Fruit fly (Drosophila melanogaster) whole organism, embryonic: Measurements from ENCODE around the gene PEK.

Source experiments
- CG10267 ChIP-seq: fragments of 200-800 bp; sonication (Bioruptor generic); optimal IDR thresholded peaks from 2 replicates; lab custom pipeline; 2018; ENCODE audit warnings: missing biosample characterization, mild to moderate bottlenecking, missing genetic modification characterization, moderate library complexity
- CG10274 ChIP-seq: fragments of 200-800 bp; sonication (Bioruptor generic); optimal IDR thresholded peaks from 3 replicates; lab custom pipeline; 2017; ENCODE audit warnings: missing biosample characterization, mild to moderate bottlenecking, missing genetic modification characterization
- CG10654 ChIP-seq: fragments of 200-800 bp; sonication (Bioruptor generic); optimal IDR thresholded peaks from 2 replicates; lab custom pipeline; 2016; ENCODE audit warnings: missing biosample characterization, missing genetic modification characterization
- CG11504 ChIP-seq: fragments of 200-800 bp; sonication (Bioruptor generic); optimal IDR thresholded peaks from 3 replicates; lab custom pipeline; 2019; ENCODE audit warnings: missing biosample characterization, mild to moderate bottlenecking, missing genetic modification characterization, moderate library complexity
- CG12219 ChIP-seq: fragments of 200-800 bp; sonication (Bioruptor generic); optimal IDR thresholded peaks from 3 replicates; lab custom pipeline; 2018; ENCODE audit warnings: missing biosample characterization, mild to moderate bottlenecking, missing genetic modification characterization
- CG12236 ChIP-seq: fragments of 200-800 bp; sonication (Bioruptor generic); optimal IDR thresholded peaks from 2 replicates; lab custom pipeline; 2016; ENCODE audit warnings: missing biosample characterization, missing genetic modification characterization
- CG12299 ChIP-seq: fragments of 200-800 bp; sonication (Bioruptor generic); optimal IDR thresholded peaks from 2 replicates; lab custom pipeline; 2018; ENCODE audit warnings: missing biosample characterization, mild to moderate bottlenecking, missing genetic modification characterization
- CG12659 ChIP-seq: fragments of 200-800 bp; sonication (Bioruptor generic); optimal IDR thresholded peaks from 3 replicates; lab custom pipeline; 2017; ENCODE audit warnings: mild to moderate bottlenecking, missing biosample characterization, missing genetic modification reagents, missing genetic modification characterization
- CG12942 ChIP-seq: fragments of 200-800 bp; sonication (Bioruptor generic); optimal IDR thresholded peaks from 3 replicates; lab custom pipeline; 2016; ENCODE audit warnings: missing biosample characterization, missing genetic modification characterization
- CG14050 ChIP-seq: fragments of 200-800 bp; sonication (Bioruptor generic); IDR thresholded peaks from 3 replicates; pipeline ENCODE4 v1.3.6; 2022; ENCODE audit warnings: missing biosample characterization, missing genetic modification characterization
- CG15073 ChIP-seq: fragments of 200-800 bp; sonication (Bioruptor generic); optimal IDR thresholded peaks from 2 replicates; lab custom pipeline; 2016; ENCODE audit warnings: missing biosample characterization, missing genetic modification characterization
- CG2875 ChIP-seq: fragments of 200-800 bp; sonication (Bioruptor generic); optimal IDR thresholded peaks from 2 replicates; lab custom pipeline; 2017; ENCODE audit warnings: missing biosample characterization, mild to moderate bottlenecking, missing genetic modification characterization, missing genetic modification reagents
- CG3838 ChIP-seq: fragments of 200-800 bp; sonication (Bioruptor generic); optimal IDR thresholded peaks from 3 replicates; lab custom pipeline; 2016; ENCODE audit warnings: missing biosample characterization, missing genetic modification characterization
- CG4282 ChIP-seq: fragments of 200-800 bp; sonication (Bioruptor generic); optimal IDR thresholded peaks from 2 replicates; lab custom pipeline; 2016; ENCODE audit warnings: missing biosample characterization, missing genetic modification characterization
- CG4424 ChIP-seq: fragments of 200-800 bp; sonication (Bioruptor generic); optimal IDR thresholded peaks from 3 replicates; lab custom pipeline; 2016; ENCODE audit warnings: missing biosample characterization, missing genetic modification characterization
- CG4820 ChIP-seq: fragments of 200-800 bp; sonication (Bioruptor generic); optimal IDR thresholded peaks from 3 replicates; lab custom pipeline; 2016; ENCODE audit warnings: missing biosample characterization, missing genetic modification characterization
- CG6689 ChIP-seq: fragments of 200-800 bp; sonication (Bioruptor generic); IDR thresholded peaks from 2 replicates; pipeline ENCODE4 v1.3.6; 2022; ENCODE audit warnings: missing biosample characterization, missing genetic modification characterization
- CG6813 ChIP-seq: fragments of 200-800 bp; sonication (Bioruptor generic); optimal IDR thresholded peaks from 2 replicates; lab custom pipeline; 2017; ENCODE audit warnings: missing biosample characterization, missing genetic modification characterization, mild to moderate bottlenecking, moderate library complexity, missing genetic modification reagents
- CG7271 ChIP-seq: fragments of 200-800 bp; sonication (Bioruptor generic); optimal IDR thresholded peaks from 2 replicates; lab custom pipeline; 2018; ENCODE audit warnings: missing biosample characterization, mild to moderate bottlenecking, missing genetic modification characterization, moderate library complexity
- CG8089 ChIP-seq: fragments of 200-800 bp; sonication (Bioruptor generic); optimal IDR thresholded peaks from 3 replicates; lab custom pipeline; 2016; ENCODE audit warnings: missing biosample characterization, missing genetic modification characterization
- CG8359 ChIP-seq: fragments of 200-800 bp; sonication (Bioruptor generic); optimal IDR thresholded peaks from 2 replicates; lab custom pipeline; 2017; ENCODE audit warnings: missing biosample characterization, mild to moderate bottlenecking, missing genetic modification characterization, borderline replicate concordance
- CG8478 ChIP-seq: fragments of >200 bp; optimal IDR thresholded peaks from 2 replicates; lab custom pipeline; 2018
- CG8944 ChIP-seq: fragments of 200-800 bp; sonication (Bioruptor generic); optimal IDR thresholded peaks from 3 replicates; lab custom pipeline; 2016; ENCODE audit warnings: missing biosample characterization, missing genetic modification characterization
- CG9727 ChIP-seq: fragments of 200-800 bp; sonication (Bioruptor generic); optimal IDR thresholded peaks from 3 replicates; lab custom pipeline; 2017; ENCODE audit warnings: missing biosample characterization, mild to moderate bottlenecking, missing genetic modification characterization
- CG9817 ChIP-seq: fragments of 200-800 bp; sonication (Bioruptor generic); optimal IDR thresholded peaks from 2 replicates; lab custom pipeline; 2018; ENCODE audit warnings: missing biosample characterization, mild to moderate bottlenecking, missing genetic modification characterization, moderate library complexity
- CG9932 ChIP-seq: fragments of 200-800 bp; sonication (Bioruptor generic); IDR thresholded peaks from 2 replicates; pipeline ENCODE4 v1.3.6; 2022; ENCODE audit warnings: missing biosample characterization, missing genetic modification characterization
- Dad ChIP-seq: fragments of 200-800 bp; sonication (Bioruptor generic); optimal IDR thresholded peaks from 3 replicates; lab custom pipeline; 2016; ENCODE audit warnings: missing biosample characterization, missing genetic modification characterization
- Doc3 ChIP-seq: fragments of 200-800 bp; sonication (Bioruptor generic); IDR thresholded peaks from 3 replicates; pipeline ENCODE4 v1.3.6; 2022; ENCODE audit warnings: missing biosample characterization, missing genetic modification characterization; ENCODE audit not compliant: partially characterized antibody
- Gsc ChIP-seq: fragments of 200-800 bp; sonication (Bioruptor generic); IDR thresholded peaks from 2 replicates; pipeline ENCODE4 v1.3.6; 2022; ENCODE audit warnings: missing biosample characterization, missing genetic modification characterization
- Lpt ChIP-seq: fragments of >200 bp; optimal IDR thresholded peaks from 2 replicates; lab custom pipeline; 2018; ENCODE audit warnings: missing biosample characterization, missing genetic modification characterization
- Sox102F ChIP-seq: fragments of 200-800 bp; sonication (Bioruptor generic); optimal IDR thresholded peaks from 2 replicates; lab custom pipeline; 2018; ENCODE audit warnings: missing biosample characterization, mild to moderate bottlenecking, missing genetic modification characterization, moderate library complexity
- Usf ChIP-seq: fragments of 200-800 bp; sonication (Bioruptor generic); optimal IDR thresholded peaks from 2 replicates; lab custom pipeline; 2017; ENCODE audit warnings: missing genotype, missing biosample characterization, missing genetic modification characterization
- al ChIP-seq: fragments of 200-800 bp; sonication (Bioruptor generic); IDR thresholded peaks from 2 replicates; pipeline ENCODE4 v1.3.6; 2022; ENCODE audit warnings: missing biosample characterization, missing genetic modification characterization
- cad ChIP-seq: fragments of >200 bp; optimal IDR thresholded peaks from 2 replicates; lab custom pipeline; 2017; ENCODE audit warnings: missing biosample characterization, missing genetic modification characterization
- dan ChIP-seq: fragments of 200-800 bp; sonication (Bioruptor generic); IDR thresholded peaks from 2 replicates; pipeline ENCODE4 v1.3.6; 2022; ENCODE audit warnings: missing biosample characterization, missing genetic modification characterization
- danr ChIP-seq: fragments of 200-800 bp; sonication (Bioruptor generic); IDR thresholded peaks from 2 replicates; pipeline ENCODE4 v1.3.6; 2022; ENCODE audit warnings: missing biosample characterization, missing genetic modification characterization
- dpn ChIP-seq, 2 experiments: fragments of 200-800 bp; sonication (Bioruptor generic); optimal IDR thresholded peaks; 3 replicates each; lab custom pipeline; 2016; ENCODE audit warnings: missing biosample characterization in 2 of 2, missing genetic modification characterization in 2 of 2
- fd3F ChIP-seq: fragments of 200-800 bp; sonication (Bioruptor generic); optimal IDR thresholded peaks from 2 replicates; lab custom pipeline; 2018; ENCODE audit warnings: missing biosample characterization, mild to moderate bottlenecking, missing genetic modification characterization, moderate library complexity
- fru ChIP-seq: fragments of >200 bp; optimal IDR thresholded peaks from 2 replicates; lab custom pipeline; 2017
- gem ChIP-seq: fragments of 200-800 bp; sonication (Bioruptor generic); optimal IDR thresholded peaks from 2 replicates; lab custom pipeline; 2019; ENCODE audit warnings: missing biosample characterization, mild to moderate bottlenecking, missing genetic modification characterization, moderate library complexity
- gfzf ChIP-seq: fragments of 200-800 bp; sonication (Bioruptor generic); optimal IDR thresholded peaks from 2 replicates; lab custom pipeline; 2016; ENCODE audit warnings: missing biosample characterization, mild to moderate bottlenecking, missing genetic modification characterization, moderate library complexity
- hkb ChIP-seq, 2 experiments: fragments of 200-800 bp in 1 of 2; fragments of >200 bp in 1 of 2; sonication (Bioruptor generic) in 1 of 2; IDR thresholded peaks in 1 of 2; optimal IDR thresholded peaks in 1 of 2; 2 replicates each; pipeline versions ENCODE4 v1.3.6 to Lab custom; 2017 to 2022; ENCODE audit warnings: missing biosample characterization in 1 of 2, missing genetic modification characterization in 1 of 2
- ken ChIP-seq: fragments of 200-800 bp; sonication (Bioruptor generic); IDR thresholded peaks from 3 replicates; pipeline ENCODE4 v1.3.6; 2022; ENCODE audit warnings: missing biosample characterization, missing genetic modification characterization
- lmd ChIP-seq: fragments of 200-800 bp; sonication (Bioruptor generic); IDR thresholded peaks from 2 replicates; pipeline ENCODE4 v1.3.6; 2022; ENCODE audit warnings: missing biosample characterization, missing genetic modification characterization
- mld ChIP-seq: fragments of 200-800 bp; sonication (Bioruptor generic); IDR thresholded peaks from 3 replicates; pipeline ENCODE4 v1.3.6; 2022; ENCODE audit warnings: missing biosample characterization, missing genetic modification characterization; ENCODE audit not compliant: partially characterized antibody
- onecut ChIP-seq: fragments of 200-800 bp; sonication (Bioruptor generic); IDR thresholded peaks from 2 replicates; pipeline ENCODE4 v1.3.6; 2022; ENCODE audit warnings: missing biosample characterization, missing genetic modification characterization
- pb ChIP-seq: fragments of 200-800 bp; sonication (Bioruptor generic); optimal IDR thresholded peaks from 3 replicates; lab custom pipeline; 2016; ENCODE audit warnings: missing biosample characterization, missing genetic modification characterization
- pnt ChIP-seq: fragments of 200-800 bp; sonication (Bioruptor generic); optimal IDR thresholded peaks from 3 replicates; lab custom pipeline; 2016; ENCODE audit warnings: missing biosample characterization, missing genetic modification characterization
- sqz ChIP-seq: fragments of 200-800 bp; sonication (Bioruptor generic); optimal IDR thresholded peaks from 3 replicates; lab custom pipeline; 2018; ENCODE audit warnings: missing biosample characterization, mild to moderate bottlenecking, missing genetic modification characterization
- tll ChIP-seq, 2 experiments: fragments of 200-800 bp in 1 of 2; fragments of >200 bp in 1 of 2; sonication (Bioruptor generic) in 1 of 2; optimal IDR thresholded peaks; 2 replicates each; lab custom pipeline; 2017 to 2019; ENCODE audit warnings: missing biosample characterization in 2 of 2, missing genetic modification characterization in 2 of 2, mild to moderate bottlenecking in 1 of 2, moderate library complexity in 1 of 2
- trh ChIP-seq: fragments of 200-800 bp; sonication (Bioruptor generic); optimal IDR thresholded peaks from 2 replicates; lab custom pipeline; 2016; ENCODE audit warnings: missing biosample characterization, missing genetic modification characterization

The PEK gene

dm6 chr3R:5466875-5467274 is 2.3 kb upstream of the PEK start, which contains the start of gene RpL35A (continued):
- TF ChIP-seq tll (GFP tag; optimal IDR thresholded peaks at IDR 0.05; lab: Kevin White, UChicago) (no peak), CG8478 (lab: Kevin White, UChicago) (no peak), Gsc (no peak), CG12236 (GFP tag; lab: Kevin White, UChicago) (peak; percentile 37), CG12219 (GFP tag; lab: Kevin White, UChicago) (peak; percentile 74), CG4282 (GFP tag; lab: Kevin White, UChicago) (no peak), CG9817 (tag; lab: Kevin White, UChicago) (peak; percentile 41), hkb (optimal IDR thresholded peaks at IDR 0.05; lab: Kevin White, UChicago) (no peak), hkb (GFP tag; IDR thresholded peaks at IDR 0.05; lab: Robert Waterston, UW) (peak; percentile 75), Lpt (no peak), CG6689 (no peak), dan (GFP tag; lab: Robert Waterston, UW) (no peak), CG8359 (GFP tag; lab: Kevin White, UChicago) (peak; percentile 75), CG8089 (GFP tag; lab: Kevin White, UChicago) (peak; percentile 74), lmd (GFP tag; lab: Robert Waterston, UW) (no peak), fru (lab: Kevin White, UChicago) (no peak), CG9932 (GFP tag; lab: Robert Waterston, UW) (peak; percentile 50), CG6813 (peak; percentile 84), danr (GFP tag; lab: Robert Waterston, UW) (no peak), Dad (GFP tag; lab: Kevin White, UChicago) (peak; percentile 81), pnt (GFP tag; lab: Kevin White, UChicago) (no peak), dpn (GFP tag; optimal IDR thresholded peaks at IDR 0.05; lab: Kevin White, UChicago) (peak in 1 of 2 experiments; percentile 71), CG10654 (GFP tag; lab: Kevin White, UChicago) (peak; percentile 48), Usf (GFP tag; lab: Kevin White, UChicago) (no peak), pb (GFP tag; lab: Kevin White, UChicago) (peak; percentile 70), CG11504 (tag; lab: Kevin White, UChicago) (peak; percentile 62), CG2875 (GFP tag; lab: Kevin White, UChicago) (peak; percentile 77), CG8944 (GFP tag; lab: Kevin White, UChicago) (no peak), CG9727 (peak; percentile 83), ken (no peak), gem (tag; lab: Kevin White, UChicago) (no peak), mld (GFP tag; lab: Robert Waterston, UW) (no peak), CG7271 (tag; lab: Kevin White, UChicago) (peak; percentile 92), CG10267 (peak; percentile 67), CG12659 (GFP tag; lab: Kevin White, UChicago) (peak; percentile 76), Doc3 (no peak), CG3838 (GFP tag; lab: Kevin White, UChicago) (peak; percentile 9), Sox102F (GFP tag; lab: Kevin White, UChicago) (no peak), cad (GFP tag; lab: Kevin White, UChicago) (no peak), trh (GFP tag; lab: Kevin White, UChicago) (peak; percentile 11), CG15073 (GFP tag; lab: Kevin White, UChicago) (no peak), fd3F (GFP tag; lab: Kevin White, UChicago) (peak; percentile 25), CG14050 (peak; percentile 30; the same call in 2 of the 3 replicates), CG12942 (GFP tag; lab: Kevin White, UChicago) (no peak), sqz (no peak), CG12299 (tag; lab: Kevin White, UChicago) (peak; percentile 77), al (no peak), onecut (peak; percentile 70), gfzf (GFP tag; lab: Kevin White, UChicago) (peak; percentile 87), CG4820 (GFP tag; lab: Kevin White, UChicago) (no peak), CG4424 (GFP tag; lab: Kevin White, UChicago) (peak; percentile 59), CG10274 (GFP tag; lab: Kevin White, UChicago) (peak; percentile 65)
